Worm (Caenorhabditis elegans): ENCODE measurements around the gene hsp-90.

DNA sequence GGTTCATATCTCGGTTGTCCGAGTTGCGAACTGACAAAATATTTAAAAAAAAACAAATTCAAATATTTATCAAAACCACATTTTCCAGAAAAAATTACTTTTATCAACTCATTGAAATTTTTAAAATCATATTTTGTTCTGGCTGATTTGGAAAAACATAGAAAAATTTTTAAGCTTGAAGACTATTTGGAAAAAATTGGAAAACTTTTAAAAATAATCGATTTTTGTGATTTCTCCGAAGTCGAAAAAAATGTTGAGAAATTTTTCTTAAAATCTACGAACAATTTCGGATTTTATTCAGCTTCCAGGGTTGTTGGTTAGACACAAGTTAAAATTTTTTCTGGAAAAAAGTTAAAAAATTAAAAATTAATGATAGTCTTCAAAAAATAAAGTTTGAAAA is 52.1 kb downstream of the hsp-90 start, which contains the start of gene Y50E8A.5:
- TF ChIP-seq egl-27 (tag; optimal IDR thresholded peaks at IDR 0.05) (no peak), nhr-11 (tag; optimal IDR thresholded peaks at IDR 0.05) (no peak), snpc-4 (tag; optimal IDR thresholded peaks at IDR 0.05) (no peak)
